In genomic region chr3L:17002140-17002849, dm6 we compare ENCODE assay signal across 5 fruit fly cellular contexts.
TF ChIP-seq lines count a peak whose summit lies in the region.

No protein-coding gene starts in this region.

- no peak for TF ChIP-seq CTCF in whole organism, embryonic (GFP tag; optimal IDR thresholded peaks at IDR 0.05; lab: Kevin White, UChicago)

TF ChIP-seq in whole organism, adult, 20 proteins besides CTCF, POLR2A, EP300 and RAD21 (continues in another document):
- TF ChIP-seq cnc (optimal IDR thresholded peaks at IDR 0.05; lab: Kevin White, UChicago) (peak in 1 of 2 experiments; percentile 19), Hr96 (GFP tag; optimal IDR thresholded peaks at IDR 0.05; lab: Kevin White, UChicago) (no peak), CG14711 (tag; optimal IDR thresholded peaks at IDR 0.05; lab: Kevin White, UChicago) (no peak), pad (GFP tag; optimal IDR thresholded peaks at IDR 0.05; lab: Kevin White, UChicago) (no peak), toe (GFP tag; optimal IDR thresholded peaks at IDR 0.05; lab: Kevin White, UChicago) (no peak), CG7101 (tag; optimal IDR thresholded peaks at IDR 0.05; lab: Kevin White, UChicago) (no peak), kay (GFP tag; lab: Kevin White, UChicago; ENCODE audit: borderline replicate concordance) (no peak), bab1 (GFP tag; optimal IDR thresholded peaks at IDR 0.05; lab: Kevin White, UChicago) (no peak), cic (GFP tag; optimal IDR thresholded peaks at IDR 0.05; lab: Kevin White, UChicago) (peak; percentile 19), CG12768 (GFP tag; optimal IDR thresholded peaks at IDR 0.05; lab: Kevin White, UChicago) (peak; percentile 5), tj (GFP tag; optimal IDR thresholded peaks at IDR 0.05; lab: Kevin White, UChicago) (no peak), CG11617 (GFP tag; optimal IDR thresholded peaks at IDR 0.05; lab: Kevin White, UChicago) (no peak), Crg-1 (GFP tag; optimal IDR thresholded peaks at IDR 0.05; lab: Kevin White, UChicago) (no peak), ovo (GFP tag; optimal IDR thresholded peaks at IDR 0.05; lab: Kevin White, UChicago) (no peak), CG33017 (tag; optimal IDR thresholded peaks at IDR 0.05; lab: Kevin White, UChicago) (no peak), Clk (GFP tag; optimal IDR thresholded peaks at IDR 0.05; lab: Kevin White, UChicago) (no peak), CG5204 (GFP tag; optimal IDR thresholded peaks at IDR 0.05; lab: Kevin White, UChicago) (no peak), Mnt (GFP tag; optimal IDR thresholded peaks at IDR 0.05; lab: Kevin White, UChicago) (no peak), CG7045 (GFP tag; optimal IDR thresholded peaks at IDR 0.05; lab: Kevin White, UChicago) (no peak)

TF ChIP-seq in whole organism, embryonic, 481 proteins besides CTCF, POLR2A, EP300 and RAD21:
- TF ChIP-seq Nf-YB (GFP tag; optimal IDR thresholded peaks at IDR 0.05; lab: Kevin White, UChicago) (no peak), CG31224 (GFP tag; IDR thresholded peaks at IDR 0.05; lab: Robert Waterston, UW) (0 out of 2 replicates have a peak, but pooled peaks have one; percentile 9), CG10462 (GFP tag; optimal IDR thresholded peaks at IDR 0.05; lab: Kevin White, UChicago) (no peak), Nf-YC (tag; optimal IDR thresholded peaks at IDR 0.05; lab: Kevin White, UChicago) (peak; percentile 10), CG10543 (GFP tag; optimal IDR thresholded peaks at IDR 0.05; lab: Kevin White, UChicago) (peak; percentile 85), tap (tag; optimal IDR thresholded peaks at IDR 0.05; lab: Kevin White, UChicago) (no peak), Optix (GFP tag; IDR thresholded peaks at IDR 0.05; lab: Robert Waterston, UW) (0 out of 3 replicates have a peak, but pooled peaks have one; percentile 11), CG32532 (GFP tag; IDR thresholded peaks at IDR 0.05; lab: Robert Waterston, UW) (0 out of 2 replicates have a peak, but pooled peaks have one; percentile 14), zf30C (GFP tag; optimal IDR thresholded peaks at IDR 0.05; lab: Kevin White, UChicago) (no peak), Deaf1 (tag; optimal IDR thresholded peaks at IDR 0.05; lab: Kevin White, UChicago) (peak; percentile 92), CG8290 (GFP tag; optimal IDR thresholded peaks at IDR 0.05; lab: Kevin White, UChicago) (no peak), CG8290 (tag; optimal IDR thresholded peaks at IDR 0.05; lab: Kevin White, UChicago) (peak in 1 of 2 experiments; percentile 55), Med (GFP tag; lab: Kevin White, UChicago) (peak; percentile 52), D19B (GFP tag; optimal IDR thresholded peaks at IDR 0.05; lab: Kevin White, UChicago) (no peak), sens (GFP tag; lab: Kevin White, UChicago) (peak; percentile 14), cwo (GFP tag; optimal IDR thresholded peaks at IDR 0.05; lab: Kevin White, UChicago) (peak; percentile 31), sug (tag; optimal IDR thresholded peaks at IDR 0.05; lab: Kevin White, UChicago) (peak; percentile 2)

TF ChIP-seq in whole organism, prepupa, 60 proteins besides CTCF, POLR2A, EP300 and RAD21:
- 0 out of 3 replicates have a peak, but pooled peaks have one; percentile 44 for TF ChIP-seq CG6163 (GFP tag; IDR thresholded peaks at IDR 0.05; lab: Robert Waterston, UW)
- peak; percentile 11 for TF ChIP-seq CG6854 (GFP tag; optimal IDR thresholded peaks at IDR 0.05; lab: Kevin White, UChicago)
- TF ChIP-seq CG32006 (GFP tag; optimal IDR thresholded peaks at IDR 0.05; lab: Kevin White, UChicago), result no peak
- no peak for TF ChIP-seq Hr39 (GFP tag; optimal IDR thresholded peaks at IDR 0.05; lab: Kevin White, UChicago)
- no peak for TF ChIP-seq CG16779 (tag; optimal IDR thresholded peaks at IDR 0.05; lab: Kevin White, UChicago)
- TF ChIP-seq CG3919 (GFP tag; optimal IDR thresholded peaks at IDR 0.05; lab: Kevin White, UChicago), result no peak
- no peak for TF ChIP-seq salr (GFP tag; optimal IDR thresholded peaks at IDR 0.05; lab: Kevin White, UChicago)
- TF ChIP-seq ss (GFP tag; optimal IDR thresholded peaks at IDR 0.05; lab: Kevin White, UChicago), result peak; percentile 17 to 46
- TF ChIP-seq CG7368 (GFP tag; optimal IDR thresholded peaks at IDR 0.05; lab: Kevin White, UChicago), result no peak
- TF ChIP-seq eg (GFP tag; IDR thresholded peaks at IDR 0.05; lab: Robert Waterston, UW), result no peak
- peak; percentile 96 for TF ChIP-seq svp (GFP tag; lab: Kevin White, UChicago)
- TF ChIP-seq vri (GFP tag; optimal IDR thresholded peaks at IDR 0.05; lab: Kevin White, UChicago), result peak; percentile 54
- TF ChIP-seq CG8319 (GFP tag; optimal IDR thresholded peaks at IDR 0.05; lab: Kevin White, UChicago), result no peak
- no peak for TF ChIP-seq Eip75B (GFP tag; optimal IDR thresholded peaks at IDR 0.05; lab: Kevin White, UChicago)
- TF ChIP-seq CG34406 (GFP tag; optimal IDR thresholded peaks at IDR 0.05; lab: Kevin White, UChicago), result no peak
- no peak for TF ChIP-seq CG8119 (GFP tag; IDR thresholded peaks at IDR 0.05; lab: Robert Waterston, UW)
- TF ChIP-seq Sox14 (GFP tag; optimal IDR thresholded peaks at IDR 0.05; lab: Kevin White, UChicago), result no peak
- TF ChIP-seq lz (GFP tag; optimal IDR thresholded peaks at IDR 0.05; lab: Kevin White, UChicago), result no peak
- no peak for TF ChIP-seq topi (GFP tag; optimal IDR thresholded peaks at IDR 0.05; lab: Kevin White, UChicago)
- TF ChIP-seq Hr38 (GFP tag; optimal IDR thresholded peaks at IDR 0.05; lab: Kevin White, UChicago), result no peak
- TF ChIP-seq dsx (GFP tag; optimal IDR thresholded peaks at IDR 0.05; lab: Kevin White, UChicago; ENCODE audit: poor library complexity, severe bottlenecking), result peak; percentile 6
TF ChIP-seq in whole organism, prepupa: peak in this region for 6.

TF ChIP-seq in whole organism, pupa, 21 proteins besides CTCF, POLR2A, EP300 and RAD21:
- no peak for TF ChIP-seq Snoo (tag; optimal IDR thresholded peaks at IDR 0.05; lab: Kevin White, UChicago)
- 0 out of 2 replicates have a peak, but pooled peaks have one; percentile 8 for TF ChIP-seq CG12605 (GFP tag; IDR thresholded peaks at IDR 0.05; lab: Robert Waterston, UW)
- TF ChIP-seq fd96Ca (GFP tag; IDR thresholded peaks at IDR 0.05; lab: Robert Waterston, UW), result no peak
- no peak for TF ChIP-seq gl (tag; optimal IDR thresholded peaks at IDR 0.05; lab: Kevin White, UChicago)
- TF ChIP-seq EcR (GFP tag; optimal IDR thresholded peaks at IDR 0.05; lab: Kevin White, UChicago), result peak; percentile 82
- TF ChIP-seq CG9948 (tag; optimal IDR thresholded peaks at IDR 0.05; lab: Kevin White, UChicago), result no peak
- TF ChIP-seq CG32121 (GFP tag; IDR thresholded peaks at IDR 0.05; lab: Robert Waterston, UW), result no peak
- TF ChIP-seq CG14655 (GFP tag; optimal IDR thresholded peaks at IDR 0.05; lab: Kevin White, UChicago), result no peak
- TF ChIP-seq CG4496 (GFP tag; IDR thresholded peaks at IDR 0.05; lab: Robert Waterston, UW), result peak; percentile 32; the same call in 1 of the 3 replicates
- TF ChIP-seq CG8301 (tag; optimal IDR thresholded peaks at IDR 0.05; lab: Kevin White, UChicago), result no peak
- no peak for TF ChIP-seq rn (GFP tag; IDR thresholded peaks at IDR 0.05; lab: Robert Waterston, UW)
- no peak for TF ChIP-seq Pif1A (GFP tag; optimal IDR thresholded peaks at IDR 0.05; lab: Kevin White, UChicago)
- TF ChIP-seq CG13204 (GFP tag; optimal IDR thresholded peaks at IDR 0.05; lab: Kevin White, UChicago), result peak; percentile 84
- TF ChIP-seq D1 (tag; optimal IDR thresholded peaks at IDR 0.05; lab: Kevin White, UChicago), result no peak
- TF ChIP-seq CG8159 (tag; optimal IDR thresholded peaks at IDR 0.05; lab: Kevin White, UChicago), result no peak
- TF ChIP-seq CG15710 (tag; optimal IDR thresholded peaks at IDR 0.05; lab: Kevin White, UChicago), result no peak

TF ChIP-seq in whole organism, wandering third instar larva, 38 proteins besides CTCF, POLR2A, EP300 and RAD21:
- no peak for TF ChIP-seq psq (GFP tag; optimal IDR thresholded peaks at IDR 0.05; lab: Kevin White, UChicago)
- peak; percentile 53 for TF ChIP-seq Rel (GFP tag; optimal IDR thresholded peaks at IDR 0.05; lab: Kevin White, UChicago)
- peak; percentile 85 for TF ChIP-seq Rel (tag; optimal IDR thresholded peaks at IDR 0.05; lab: Kevin White, UChicago)
- no peak for TF ChIP-seq Sp1 (GFP tag; optimal IDR thresholded peaks at IDR 0.05; lab: Kevin White, UChicago)
- TF ChIP-seq Hr83 (GFP tag; optimal IDR thresholded peaks at IDR 0.05; lab: Kevin White, UChicago; ENCODE audit: poor library complexity, severe bottlenecking), result peak; percentile 69
- TF ChIP-seq OdsH (GFP tag; optimal IDR thresholded peaks at IDR 0.05; lab: Kevin White, UChicago), result peak; percentile 10
- TF ChIP-seq dl (GFP tag; optimal IDR thresholded peaks at IDR 0.05; lab: Kevin White, UChicago; ENCODE audit: insufficient read depth in 1 of 2, partially characterized antibody in 2 of 2), result no peak
- no peak for TF ChIP-seq Hr78 (GFP tag; optimal IDR thresholded peaks at IDR 0.05; lab: Kevin White, UChicago)
- no peak for TF ChIP-seq Mio (GFP tag; optimal IDR thresholded peaks at IDR 0.05; lab: Kevin White, UChicago)
- TF ChIP-seq N (GFP tag; optimal IDR thresholded peaks at IDR 0.05; lab: Kevin White, UChicago), result no peak
